Fruit fly (Drosophila melanogaster) whole organism, embryonic: ENCODE measurements around the gene CG42763.

Experiments used
- Atf3 ChIP-seq: fragments of 200-800 bp; sonication (Bioruptor generic); optimal IDR thresholded peaks from 3 replicates; lab custom pipeline; 2016; ENCODE audit warnings: missing biosample characterization, missing genetic modification characterization
- CG10147 ChIP-seq: fragments of 200-800 bp; sonication (Bioruptor generic); optimal IDR thresholded peaks from 2 replicates; lab custom pipeline; 2019; ENCODE audit warnings: missing biosample characterization, mild to moderate bottlenecking, missing genetic modification characterization, moderate library complexity
- CG1024 ChIP-seq: fragments of 200-800 bp; sonication (Bioruptor generic); IDR thresholded peaks from 2 replicates; pipeline ENCODE4 v1.3.6; 2022; ENCODE audit warnings: missing biosample characterization, missing genetic modification characterization
- CG10274 ChIP-seq: fragments of 200-800 bp; sonication (Bioruptor generic); optimal IDR thresholded peaks from 3 replicates; lab custom pipeline; 2017; ENCODE audit warnings: missing biosample characterization, mild to moderate bottlenecking, missing genetic modification characterization
- CG10979 ChIP-seq: fragments of 200-800 bp; sonication (Bioruptor generic); optimal IDR thresholded peaks from 2 replicates; lab custom pipeline; 2018; ENCODE audit warnings: missing biosample characterization, mild to moderate bottlenecking, missing genetic modification characterization, moderate library complexity
- CG12071 ChIP-seq: fragments of 200-800 bp; sonication (Bioruptor generic); optimal IDR thresholded peaks from 3 replicates; lab custom pipeline; 2018; ENCODE audit warnings: missing biosample characterization, mild to moderate bottlenecking, missing genetic modification characterization
- CG12236 ChIP-seq: fragments of 200-800 bp; sonication (Bioruptor generic); optimal IDR thresholded peaks from 2 replicates; lab custom pipeline; 2016; ENCODE audit warnings: missing biosample characterization, missing genetic modification characterization
- CG14014 ChIP-seq: fragments of 200-800 bp; sonication (Bioruptor generic); IDR thresholded peaks from 2 replicates; pipeline ENCODE4 v1.3.6; 2022; ENCODE audit warnings: missing biosample characterization, missing genetic modification characterization
- CG15269 ChIP-seq: fragments of 200-800 bp; sonication (Bioruptor generic); optimal IDR thresholded peaks from 2 replicates; lab custom pipeline; 2018; ENCODE audit warnings: missing biosample characterization, mild to moderate bottlenecking, missing genetic modification characterization, moderate library complexity
- CG15514 ChIP-seq: fragments of 200-800 bp; sonication (Bioruptor generic); optimal IDR thresholded peaks from 3 replicates; lab custom pipeline; 2017; ENCODE audit warnings: missing biosample characterization, missing genetic modification characterization, mild to moderate bottlenecking, moderate library complexity, missing genetic modification reagents
- CG17186 ChIP-seq: fragments of 200-800 bp; sonication (Bioruptor generic); optimal IDR thresholded peaks from 3 replicates; lab custom pipeline; 2017; ENCODE audit warnings: missing biosample characterization, missing genetic modification reagents, missing genetic modification characterization
- CG18011 ChIP-seq: fragments of 200-800 bp; sonication (Bioruptor generic); optimal IDR thresholded peaks from 2 replicates; lab custom pipeline; 2017; ENCODE audit warnings: missing biosample characterization, missing genetic modification characterization, mild to moderate bottlenecking, moderate library complexity, missing genotype
- CG2120 ChIP-seq: fragments of 200-800 bp; sonication (Bioruptor generic); optimal IDR thresholded peaks from 3 replicates; lab custom pipeline; 2016; ENCODE audit warnings: missing biosample characterization, missing genetic modification characterization
- CG3281 ChIP-seq: fragments of 200-800 bp; sonication (Bioruptor generic); optimal IDR thresholded peaks from 3 replicates; lab custom pipeline; 2017; ENCODE audit warnings: missing biosample characterization, mild to moderate bottlenecking, missing genetic modification characterization
- CG34224 ChIP-seq: fragments of 200-800 bp; sonication (Bioruptor generic); IDR thresholded peaks from 3 replicates; pipeline ENCODE4 v1.3.6; 2022; ENCODE audit warnings: missing biosample characterization, missing genetic modification characterization; ENCODE audit not compliant: partially characterized antibody
- CG3838 ChIP-seq: fragments of 200-800 bp; sonication (Bioruptor generic); optimal IDR thresholded peaks from 3 replicates; lab custom pipeline; 2016; ENCODE audit warnings: missing biosample characterization, missing genetic modification characterization
- CG42726 ChIP-seq: fragments of 200-800 bp; sonication (Bioruptor generic); IDR thresholded peaks from 2 replicates; pipeline ENCODE4 v1.3.6; 2022; ENCODE audit warnings: missing biosample characterization, missing genetic modification characterization; ENCODE audit not compliant: partially characterized antibody
- CG4820 ChIP-seq: fragments of 200-800 bp; sonication (Bioruptor generic); optimal IDR thresholded peaks from 3 replicates; lab custom pipeline; 2016; ENCODE audit warnings: missing biosample characterization, missing genetic modification characterization
- CG5180 ChIP-seq: fragments of 200-800 bp; sonication (Bioruptor generic); optimal IDR thresholded peaks from 3 replicates; lab custom pipeline; 2017; ENCODE audit warnings: missing biosample characterization, missing genetic modification characterization, mild to moderate bottlenecking, moderate library complexity, missing genetic modification reagents
- CG7963 ChIP-seq: fragments of 200-800 bp; sonication (Bioruptor generic); IDR thresholded peaks from 3 replicates; pipeline ENCODE4 v1.3.6; 2022; ENCODE audit warnings: missing biosample characterization, missing genetic modification characterization; ENCODE audit not compliant: partially characterized antibody
- CG9215 ChIP-seq: fragments of 200-800 bp; sonication (Bioruptor generic); IDR thresholded peaks from 2 replicates; pipeline ENCODE4 v1.3.6; 2022; ENCODE audit warnings: missing biosample characterization, missing genetic modification characterization
- D ChIP-seq, 2 experiments: fragments of 200-800 bp in 1 of 2; fragments of >200 bp in 1 of 2; sonication (Bioruptor generic) in 1 of 2; optimal IDR thresholded peaks; 2 replicates in 1 of 2; 3 replicates in 1 of 2; lab custom pipeline; 2017; ENCODE audit warnings: mild to moderate bottlenecking in 1 of 2, missing biosample characterization in 1 of 2, missing genetic modification characterization in 1 of 2, missing genetic modification reagents in 1 of 2
- Dfd ChIP-seq, 2 experiments: fragments of >200 bp; optimal IDR thresholded peaks; 2 replicates each; lab custom pipeline; 2017; ENCODE audit warnings: missing biosample characterization in 2 of 2, missing genetic modification characterization in 2 of 2
- HmgD ChIP-seq: fragments of 200-800 bp; sonication (Bioruptor generic); optimal IDR thresholded peaks from 3 replicates; lab custom pipeline; 2016; ENCODE audit warnings: missing biosample characterization, missing genetic modification characterization
- Kr ChIP-seq: fragments of 200-800 bp; sonication (Bioruptor generic); optimal IDR thresholded peaks from 2 replicates; lab custom pipeline; 2017; ENCODE audit warnings: missing biosample characterization, mild to moderate bottlenecking, missing genetic modification characterization
- Mad ChIP-seq: fragments of 200-800 bp; sonication (Bioruptor generic); optimal IDR thresholded peaks from 2 replicates; lab custom pipeline; 2016; ENCODE audit warnings: missing biosample characterization, missing genetic modification characterization
- Oli ChIP-seq: fragments of 200-800 bp; sonication (Bioruptor generic); optimal IDR thresholded peaks from 2 replicates; lab custom pipeline; 2018; ENCODE audit warnings: missing biosample characterization, mild to moderate bottlenecking, missing genetic modification characterization, moderate library complexity
- Ravus ChIP-seq: fragments of 200-800 bp; sonication (Bioruptor generic); IDR thresholded peaks from 2 replicates; pipeline ENCODE4 v1.3.6; 2022; ENCODE audit warnings: missing biosample characterization, missing genetic modification characterization
- Sox100B ChIP-seq: fragments of 200-800 bp; sonication (Bioruptor generic); optimal IDR thresholded peaks from 3 replicates; lab custom pipeline; 2018; ENCODE audit warnings: missing biosample characterization, mild to moderate bottlenecking, missing genetic modification characterization
- Sry-β ChIP-seq: fragments of 200-800 bp; sonication (Bioruptor generic); optimal IDR thresholded peaks from 2 replicates; lab custom pipeline; 2018; ENCODE audit warnings: missing biosample characterization, mild to moderate bottlenecking, missing genetic modification characterization, moderate library complexity
- ab ChIP-seq: fragments of 200-800 bp; sonication (Bioruptor generic); optimal IDR thresholded peaks from 2 replicates; lab custom pipeline; 2016; ENCODE audit warnings: missing biosample characterization, missing genetic modification characterization
- amos ChIP-seq: fragments of 200-800 bp; sonication (Bioruptor generic); IDR thresholded peaks from 2 replicates; pipeline ENCODE4 v1.3.6; 2022; ENCODE audit warnings: missing biosample characterization, missing genetic modification characterization; ENCODE audit not compliant: partially characterized antibody
- bbx ChIP-seq: fragments of 200-800 bp; sonication (Bioruptor generic); IDR thresholded peaks from 2 replicates; pipeline ENCODE4 v1.3.6; 2022; ENCODE audit warnings: missing biosample characterization, missing genetic modification characterization; ENCODE audit not compliant: partially characterized antibody
- cas ChIP-seq: fragments of 200-800 bp; sonication (Bioruptor generic); IDR thresholded peaks from 2 replicates; pipeline ENCODE4 v1.3.6; 2022; ENCODE audit warnings: missing biosample characterization, missing genetic modification characterization
- ems ChIP-seq: fragments of 200-800 bp; sonication (Bioruptor generic); optimal IDR thresholded peaks from 3 replicates; lab custom pipeline; 2016; ENCODE audit warnings: missing biosample characterization, missing genetic modification characterization
- exex ChIP-seq: fragments of 200-800 bp; sonication (Bioruptor generic); optimal IDR thresholded peaks from 4 replicates; lab custom pipeline; 2018; ENCODE audit warnings: missing biosample characterization, mild to moderate bottlenecking, missing genetic modification characterization, moderate library complexity
- fu2 ChIP-seq: fragments of 200-800 bp; sonication (Bioruptor generic); optimal IDR thresholded peaks from 2 replicates; lab custom pipeline; 2016; ENCODE audit warnings: missing biosample characterization, missing genetic modification characterization
- gsb ChIP-seq: fragments of 200-800 bp; sonication (Bioruptor generic); IDR thresholded peaks from 2 replicates; pipeline ENCODE4 v1.3.6; 2022; ENCODE audit warnings: missing biosample characterization, missing genetic modification characterization
- hth ChIP-seq: fragments of >200 bp; optimal IDR thresholded peaks from 2 replicates; lab custom pipeline; 2017; ENCODE audit warnings: inconsistent platforms
- jumu ChIP-seq: fragments of 200-800 bp; sonication (Bioruptor generic); optimal IDR thresholded peaks from 3 replicates; lab custom pipeline; 2016; ENCODE audit warnings: missing biosample characterization, missing genetic modification characterization
- lov ChIP-seq, 2 experiments: fragments of 200-800 bp in 1 of 2; fragments of >200 bp in 1 of 2; sonication (Bioruptor generic) in 1 of 2; IDR thresholded peaks in 1 of 2; optimal IDR thresholded peaks in 1 of 2; 2 replicates in 1 of 2; 3 replicates in 1 of 2; pipeline versions ENCODE4 v1.3.6 to Lab custom; 2017 to 2022; ENCODE audit warnings: missing biosample characterization in 1 of 2, missing genetic modification characterization in 1 of 2
- mirr ChIP-seq: fragments of 200-800 bp; sonication (Bioruptor generic); optimal IDR thresholded peaks from 3 replicates; lab custom pipeline; 2018; ENCODE audit warnings: missing biosample characterization, mild to moderate bottlenecking, missing genetic modification characterization
- nau ChIP-seq: fragments of 200-800 bp; sonication (Bioruptor generic); optimal IDR thresholded peaks from 3 replicates; lab custom pipeline; 2017; ENCODE audit warnings: missing biosample characterization, mild to moderate bottlenecking, missing genetic modification characterization, missing genetic modification reagents
- pho ChIP-seq: fragments of 200-800 bp; sonication (Bioruptor generic); optimal IDR thresholded peaks from 2 replicates; lab custom pipeline; 2016; ENCODE audit warnings: missing biosample characterization, missing genetic modification characterization
- pros ChIP-seq: fragments of 200-800 bp; sonication (Bioruptor generic); optimal IDR thresholded peaks from 3 replicates; lab custom pipeline; 2019; ENCODE audit warnings: missing biosample characterization, mild to moderate bottlenecking, missing genetic modification characterization, moderate library complexity
- sim ChIP-seq: fragments of 200-800 bp; sonication (Bioruptor generic); IDR thresholded peaks from 2 replicates; pipeline ENCODE4 v1.3.6; 2022; ENCODE audit warnings: missing biosample characterization, missing genetic modification characterization
- toy ChIP-seq: fragments of 200-800 bp; sonication (Bioruptor generic); IDR thresholded peaks from 2 replicates; pipeline ENCODE4 v1.3.6; 2022; ENCODE audit warnings: missing biosample characterization, missing genetic modification characterization
- twi ChIP-seq: fragments of 200-800 bp; optimal IDR thresholded peaks from 2 replicates; lab custom pipeline; 2019; ENCODE audit warnings: missing biosample characterization, mild to moderate bottlenecking, missing genetic modification characterization, moderate library complexity
- zf30C ChIP-seq: fragments of 200-800 bp; sonication (Bioruptor generic); optimal IDR thresholded peaks from 3 replicates; lab custom pipeline; 2018; ENCODE audit warnings: missing biosample characterization, mild to moderate bottlenecking, missing genetic modification characterization

The CG42763 gene

dm6 chr2L:8156682-8157081 lies 11.8 kb upstream of the CG42763 start (continued):
- peak; percentile 15; the same call in 1 of the 2 replicates for TF ChIP-seq gsb (GFP tag; lab: Robert Waterston, UW)
- peak; percentile 57 for TF ChIP-seq nau (GFP tag; lab: Kevin White, UChicago)
- TF ChIP-seq Sox100B (GFP tag; lab: Kevin White, UChicago), result peak; percentile 32
- TF ChIP-seq jumu (GFP tag; lab: Kevin White, UChicago), result peak; percentile 82
- TF ChIP-seq Oli, result peak; percentile 21
- TF ChIP-seq fu2 (GFP tag; lab: Kevin White, UChicago), result peak; percentile 56
- peak; percentile 7 for TF ChIP-seq CG10274 (GFP tag; lab: Kevin White, UChicago)
- TF ChIP-seq Dfd (GFP tag; optimal IDR thresholded peaks at IDR 0.05; lab: Kevin White, UChicago), result no peak
- TF ChIP-seq mirr, result peak; percentile 1
- peak; percentile 28; the same call in 1 of the 2 replicates for TF ChIP-seq amos (GFP tag; lab: Robert Waterston, UW)
- peak; percentile 87 for TF ChIP-seq CG2120 (GFP tag; lab: Kevin White, UChicago)
- TF ChIP-seq CG10979 (tag; lab: Kevin White, UChicago), result peak; percentile 64
- TF ChIP-seq CG7963 (GFP tag; lab: Robert Waterston, UW), result no peak
- peak; percentile 25 for TF ChIP-seq Sry-β (GFP tag; lab: Kevin White, UChicago)
- no peak for TF ChIP-seq hth (lab: Kevin White, UChicago)
- no peak for TF ChIP-seq sim (GFP tag; lab: Robert Waterston, UW)
- no peak for TF ChIP-seq zf30C (GFP tag; lab: Kevin White, UChicago)
- TF ChIP-seq CG34224 (GFP tag; lab: Robert Waterston, UW), result peak; percentile 50; the same call in 2 of the 3 replicates
- peak; percentile 78 for TF ChIP-seq CG10147 (GFP tag; lab: Kevin White, UChicago)
- peak; percentile 50 for TF ChIP-seq ab
- no peak for TF ChIP-seq CG3838
- peak; percentile 82 for TF ChIP-seq CG15514 (GFP tag; lab: Kevin White, UChicago)
- TF ChIP-seq ems (GFP tag; lab: Kevin White, UChicago), result peak; percentile 78
- TF ChIP-seq CG15269 (tag; lab: Kevin White, UChicago), result peak; percentile 62
- peak; percentile 63 for TF ChIP-seq CG18011
- peak; percentile 64 for TF ChIP-seq CG4820 (GFP tag; lab: Kevin White, UChicago)
- TF ChIP-seq CG12236 (GFP tag; lab: Kevin White, UChicago), result no peak
- TF ChIP-seq Atf3, result peak; percentile 8
- TF ChIP-seq pho (GFP tag; lab: Kevin White, UChicago), result peak; percentile 72
- 0 out of 2 replicates have a peak, but pooled peaks have one; percentile 8 for TF ChIP-seq CG1024 (GFP tag; lab: Robert Waterston, UW)
- no peak for TF ChIP-seq D (optimal IDR thresholded peaks at IDR 0.05; lab: Kevin White, UChicago)
- peak; percentile 40 for TF ChIP-seq D (GFP tag; optimal IDR thresholded peaks at IDR 0.05; lab: Kevin White, UChicago)
- TF ChIP-seq CG9215 (GFP tag; lab: Robert Waterston, UW), result peak; percentile 61
- TF ChIP-seq pros (GFP tag; lab: Kevin White, UChicago), result no peak
- no peak for TF ChIP-seq lov (optimal IDR thresholded peaks at IDR 0.05; lab: Kevin White, UChicago)
- 0 out of 3 replicates have a peak, but pooled peaks have one; percentile 45 for TF ChIP-seq lov (GFP tag; IDR thresholded peaks at IDR 0.05; lab: Robert Waterston, UW)
- TF ChIP-seq Mad (GFP tag; lab: Kevin White, UChicago), result peak; percentile 71
- TF ChIP-seq CG12071 (GFP tag; lab: Kevin White, UChicago), result peak; percentile 9
- no peak for TF ChIP-seq toy (GFP tag; lab: Robert Waterston, UW)
- TF ChIP-seq bbx, result no peak
- TF ChIP-seq CG14014, result peak; percentile 67
- peak; percentile 9 for TF ChIP-seq HmgD (GFP tag; lab: Kevin White, UChicago)
- peak; percentile 3; the same call in 1 of the 2 replicates for TF ChIP-seq Ravus (GFP tag; lab: Robert Waterston, UW)
- TF ChIP-seq CG5180, result no peak
- TF ChIP-seq cas (GFP tag; lab: Robert Waterston, UW), result peak; percentile 66; the same call in 1 of the 2 replicates
- peak; percentile 35 for TF ChIP-seq exex (tag; lab: Kevin White, UChicago)
- no peak for TF ChIP-seq Kr (GFP tag; lab: Kevin White, UChicago)
- no peak for TF ChIP-seq CG42726 (GFP tag; lab: Robert Waterston, UW)
- TF ChIP-seq CG17186, result peak; percentile 23
- peak; percentile 55 for TF ChIP-seq twi (tag; lab: Kevin White, UChicago)
- peak; percentile 82 for TF ChIP-seq CG3281 (GFP tag; lab: Kevin White, UChicago)
